Worm (Caenorhabditis elegans) whole organism, L4 larva: ENCODE measurements around the gene W02A2.8.

Source experiments
- F10B5.3 ChIP-seq: sonication (generic microtip); optimal IDR thresholded peaks from 2 replicates; lab custom pipeline; 2016; ENCODE audit warnings: mild to moderate bottlenecking, missing genetic modification characterization, missing compliant biosample characterization
- F26F4.8 ChIP-seq: fragments of 200-800 bp; sonication (Bioruptor generic); conservative IDR thresholded peaks from 2 replicates; pipeline ENCODE4 v1.3.6; 2022; ENCODE audit warnings: missing genetic modification characterization, missing compliant biosample characterization
- F49E8.2 ChIP-seq: sonication (generic microtip); optimal IDR thresholded peaks from 2 replicates; lab custom pipeline; 2016; ENCODE audit warnings: missing compliant biosample characterization, mild to moderate bottlenecking, missing genetic modification characterization, borderline replicate concordance
- T26A8.4 ChIP-seq: fragments of 200-800 bp; sonication (Bioruptor generic); IDR thresholded peaks from 2 replicates; pipeline ENCODE4 v1.3.6; 2022; ENCODE audit warnings: missing genetic modification characterization, missing compliant biosample characterization
- Y48G9A.11 ChIP-seq: fragments of 200-800 bp; sonication (Bioruptor generic); IDR thresholded peaks from 2 replicates; pipeline ENCODE4 v1.3.6; 2022; ENCODE audit warnings: missing genetic modification reagents, missing genetic modification characterization, missing compliant biosample characterization
- aha-1 ChIP-seq: fragments of 150-350 bp; peaks from one replicate; lab custom pipeline; 2014; ENCODE audit warnings: missing biosample characterization, missing genetic modification characterization
- arid-1 ChIP-seq: fragments of 200-800 bp; sonication (Bioruptor generic); conservative IDR thresholded peaks from 2 replicates; pipeline ENCODE4 v1.3.6; 2022; ENCODE audit warnings: missing genetic modification reagents, missing genetic modification characterization, missing compliant biosample characterization
- ceh-82 ChIP-seq: sonication (generic microtip); optimal IDR thresholded peaks from 2 replicates; lab custom pipeline; 2017; ENCODE audit warnings: missing biosample characterization, missing genetic modification characterization
- cey-2 ChIP-seq: sonication (generic microtip); optimal IDR thresholded peaks from 3 replicates; lab custom pipeline; 2017; ENCODE audit warnings: missing genetic modification characterization, mild to moderate bottlenecking, missing compliant biosample characterization, antibody characterized with exemption, borderline replicate concordance; ENCODE audit not compliant: insufficient read depth
- ctbp-1 ChIP-seq: fragments of 200-800 bp; sonication (Bioruptor generic); IDR thresholded peaks from 2 replicates; pipeline ENCODE4 v1.3.6; 2022; ENCODE audit warnings: missing genetic modification reagents, missing genetic modification characterization, missing compliant biosample characterization
- dmd-8 ChIP-seq: fragments of 200-800 bp; sonication (Bioruptor generic); IDR thresholded peaks from 2 replicates; pipeline ENCODE4 v1.3.6; 2022; ENCODE audit warnings: missing genetic modification characterization, missing compliant biosample characterization
- dpl-1 ChIP-seq: fragments of 150-350 bp; optimal IDR thresholded peaks from 2 replicates; lab custom pipeline; 2014; ENCODE audit warnings: missing biosample characterization, missing genetic modification reagents, missing genetic modification characterization
- egl-43 ChIP-seq: fragments of 200-800 bp; sonication (Bioruptor generic); IDR thresholded peaks from 2 replicates; pipeline ENCODE4 v1.3.6; 2022; ENCODE audit warnings: missing genetic modification reagents, missing genetic modification characterization, missing compliant biosample characterization
- gei-8 ChIP-seq: fragments of 200-800 bp; sonication (Bioruptor generic); optimal IDR thresholded peaks from 2 replicates; lab custom pipeline; 2018; ENCODE audit warnings: mild to moderate bottlenecking, missing genetic modification characterization, missing compliant biosample characterization
- hlh-30 ChIP-seq: sonication (generic microtip); optimal IDR thresholded peaks from 2 replicates; lab custom pipeline; 2017; ENCODE audit warnings: antibody characterized with exemption, mild to moderate bottlenecking, missing genetic modification characterization, missing compliant biosample characterization; ENCODE audit not compliant: insufficient read depth
- hmg-1.1 ChIP-seq: fragments of 200-800 bp; sonication (Bioruptor generic); IDR thresholded peaks from 2 replicates; pipeline ENCODE4 v1.3.6; 2022; ENCODE audit warnings: missing genetic modification reagents, missing genetic modification characterization, missing compliant biosample characterization
- jun-1 ChIP-seq: fragments of 150-350 bp; optimal IDR thresholded peaks from 2 replicates; lab custom pipeline; 2014; ENCODE audit warnings: missing biosample characterization, missing genetic modification reagents, missing genetic modification characterization
- lin-1 ChIP-seq: fragments of 200-800 bp; sonication (Bioruptor generic); IDR thresholded peaks from 2 replicates; pipeline ENCODE4 v1.3.6; 2022; ENCODE audit warnings: missing genetic modification reagents, missing genetic modification characterization, missing compliant biosample characterization
- lin-29 ChIP-seq: fragments of 200-800 bp; sonication (Bioruptor generic); IDR thresholded peaks from 2 replicates; pipeline ENCODE4 v1.3.6; 2022; ENCODE audit warnings: missing genetic modification reagents, missing genetic modification characterization, missing compliant biosample characterization
- lin-38 ChIP-seq: fragments of 200-800 bp; sonication (Bioruptor generic); IDR thresholded peaks from 2 replicates; pipeline ENCODE4 v1.3.6; 2022; ENCODE audit warnings: missing genetic modification reagents, missing genetic modification characterization, missing compliant biosample characterization
- lin-39 ChIP-seq: fragments of 150-350 bp; optimal IDR thresholded peaks from 2 replicates; lab custom pipeline; 2014; ENCODE audit warnings: missing biosample characterization, missing genetic modification reagents, missing genetic modification characterization
- lir-3 ChIP-seq: sonication (generic microtip); optimal IDR thresholded peaks from 2 replicates; lab custom pipeline; 2016; ENCODE audit warnings: mild to moderate bottlenecking, missing genetic modification characterization, missing compliant biosample characterization
- lsy-2 ChIP-seq, 2 experiments: fragments of 150-350 bp in 1 of 2; sonication (generic microtip) in 1 of 2; optimal IDR thresholded peaks; 2 replicates each; lab custom pipeline; 2014 to 2017; ENCODE audit warnings: missing biosample characterization in 2 of 2, missing genetic modification characterization in 2 of 2
- mdl-1 ChIP-seq, 2 experiments: fragments of 150-350 bp in 1 of 2; sonication (generic microtip) in 1 of 2; optimal IDR thresholded peaks; 2 replicates each; lab custom pipeline; 2014 to 2017; ENCODE audit warnings: missing biosample characterization in 2 of 2, missing genetic modification characterization in 2 of 2
- mdt-29 ChIP-seq: fragments of 200-800 bp; sonication (Bioruptor generic); IDR thresholded peaks from 2 replicates; pipeline ENCODE4 v1.3.6; 2022; ENCODE audit warnings: missing genetic modification reagents, missing genetic modification characterization, missing compliant biosample characterization
- mep-1 ChIP-seq: fragments of 150-350 bp; sonication (generic microtip); optimal IDR thresholded peaks from 3 replicates; lab custom pipeline; 2014; ENCODE audit warnings: missing biosample characterization, missing genetic modification characterization
- mes-2 ChIP-seq: sonication (generic microtip); optimal IDR thresholded peaks from 2 replicates; lab custom pipeline; 2016; ENCODE audit warnings: missing genotype, mild to moderate bottlenecking, missing genetic modification characterization, missing compliant biosample characterization; ENCODE audit not compliant: poor library complexity, severe bottlenecking
- mxl-3 ChIP-seq: fragments of 200-800 bp; sonication (Bioruptor generic); optimal IDR thresholded peaks from 2 replicates; lab custom pipeline; 2018; ENCODE audit warnings: mild to moderate bottlenecking, missing genetic modification characterization, missing compliant biosample characterization
- nhr-102 ChIP-seq: sonication (generic microtip); optimal IDR thresholded peaks from 2 replicates; lab custom pipeline; 2016; ENCODE audit warnings: mild to moderate bottlenecking, missing genetic modification characterization, moderate library complexity, missing compliant biosample characterization
- nhr-25 ChIP-seq: sonication (generic microtip); optimal IDR thresholded peaks from 2 replicates; lab custom pipeline; 2017; ENCODE audit warnings: missing genetic modification characterization, mild to moderate bottlenecking, missing compliant biosample characterization, antibody characterized with exemption, moderate library complexity, borderline replicate concordance; ENCODE audit not compliant: insufficient read depth
- nhr-48 ChIP-seq: sonication (generic microtip); optimal IDR thresholded peaks from 2 replicates; lab custom pipeline; 2016; ENCODE audit warnings: mild to moderate bottlenecking, missing genetic modification characterization, missing compliant biosample characterization
- nhr-77 ChIP-seq: fragments of 150-350 bp; optimal IDR thresholded peaks from 2 replicates; lab custom pipeline; 2014; ENCODE audit warnings: missing biosample characterization, missing genetic modification characterization
- rbr-2 ChIP-seq: sonication (generic microtip); optimal IDR thresholded peaks from 2 replicates; lab custom pipeline; 2016; ENCODE audit warnings: missing genotype, missing genetic modification characterization, missing compliant biosample characterization
- sdz-12 ChIP-seq: fragments of 200-800 bp; sonication (Bioruptor generic); optimal IDR thresholded peaks from 2 replicates; lab custom pipeline; 2018; ENCODE audit warnings: mild to moderate bottlenecking, missing genetic modification characterization, missing compliant biosample characterization
- set-16 ChIP-seq: fragments of 200-800 bp; sonication (Bioruptor generic); IDR thresholded peaks from 2 replicates; pipeline ENCODE4 v1.3.6; 2022; ENCODE audit warnings: missing genetic modification reagents, missing genetic modification characterization, missing compliant biosample characterization
- snpc-1.2 ChIP-seq: fragments of 200-800 bp; sonication (Bioruptor generic); IDR thresholded peaks from 2 replicates; pipeline ENCODE4 v1.3.6; 2022; ENCODE audit warnings: missing genetic modification reagents, missing genetic modification characterization, missing compliant biosample characterization
- spr-3 ChIP-seq: fragments of 200-800 bp; sonication (Bioruptor generic); optimal IDR thresholded peaks from 2 replicates; lab custom pipeline; 2018; ENCODE audit warnings: mild to moderate bottlenecking, missing genetic modification characterization, missing compliant biosample characterization
- tag-97 ChIP-seq: fragments of 200-800 bp; sonication (Bioruptor generic); IDR thresholded peaks from 2 replicates; pipeline ENCODE4 v1.3.6; 2022; ENCODE audit warnings: missing genetic modification characterization, missing compliant biosample characterization
- tra-1 ChIP-seq: fragments of 200-800 bp; sonication (Bioruptor generic); IDR thresholded peaks from 2 replicates; pipeline ENCODE4 v1.3.6; 2022; ENCODE audit warnings: missing genetic modification reagents, missing genetic modification characterization, missing compliant biosample characterization
- zag-1 ChIP-seq: fragments of 150-350 bp; optimal IDR thresholded peaks from 2 replicates; lab custom pipeline; 2014; ENCODE audit warnings: missing biosample characterization, missing genetic modification characterization
- zip-2 ChIP-seq: fragments of 150-350 bp; optimal IDR thresholded peaks from 2 replicates; lab custom pipeline; 2014; ENCODE audit warnings: missing biosample characterization, missing genetic modification characterization
- ztf-7 ChIP-seq: fragments of 150-350 bp; optimal IDR thresholded peaks from 2 replicates; lab custom pipeline; 2014; ENCODE audit warnings: missing biosample characterization, missing genetic modification characterization

Gene W02A2.8

DNA sequence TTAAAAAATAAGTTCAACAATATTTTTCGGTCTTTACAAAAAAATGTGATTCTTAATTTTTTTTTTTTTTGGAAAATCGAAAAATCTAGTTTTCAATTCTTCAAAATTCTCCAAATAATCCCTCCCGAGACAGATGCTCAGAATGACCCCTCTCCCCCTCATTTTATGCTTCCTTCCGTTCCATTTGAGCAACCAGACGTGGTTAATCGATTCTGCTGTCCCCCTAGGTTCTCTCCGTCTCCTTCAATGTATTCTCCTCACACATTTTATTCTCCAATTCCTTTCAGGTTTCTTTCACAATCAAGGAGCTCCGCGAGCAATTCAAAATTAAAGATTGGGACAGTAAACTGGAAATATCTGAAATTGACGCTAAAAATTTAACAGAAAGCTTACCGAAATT lies 16.5 kb upstream of the W02A2.8 start:
- no peak for TF ChIP-seq sdz-12 (GFP tag; lab: Kevin White, UChicago)
- no peak for TF ChIP-seq lin-38 (GFP tag; lab: Robert Waterston, UW)
- no peak for TF ChIP-seq nhr-25 (tag; lab: Kevin White, UChicago)
- TF ChIP-seq jun-1 (tag; lab: Kevin White, UChicago) = no peak
- TF ChIP-seq egl-43 = no peak
- no peak for TF ChIP-seq T26A8.4 (GFP tag; lab: Robert Waterston, UW)

DNA sequence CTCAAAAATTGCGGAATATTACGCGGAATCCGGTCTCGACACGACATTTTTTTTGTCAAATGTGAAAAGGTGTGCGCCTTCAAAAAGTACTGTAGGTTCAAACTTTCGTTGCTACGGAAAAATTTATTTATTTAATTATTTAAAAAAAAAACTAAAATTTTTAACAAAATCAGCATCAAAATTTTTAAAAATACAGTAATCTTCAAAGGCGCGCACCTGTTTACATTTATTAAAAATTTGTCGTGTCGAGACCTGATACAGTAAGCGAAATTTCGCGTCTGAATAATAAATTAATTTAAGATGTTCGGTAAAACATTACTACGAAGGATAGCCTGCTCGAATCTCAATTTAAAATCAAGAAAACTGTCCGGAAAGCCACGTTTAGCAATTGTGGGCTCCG lies 13.3 kb upstream of the W02A2.8 start, which contains the start of gene Y62E10A.6:
Gene Y62E10A.6 (plus strand): TSS at position 301 of the 400 bp plus-strand sequence.
- TF ChIP-seq cey-2 (no peak), tra-1 (GFP tag; lab: Robert Waterston, UW) (no peak), nhr-102 (tag; lab: Kevin White, UChicago) (no peak), F26F4.8 (GFP tag; lab: Robert Waterston, UW) (no peak), mdl-1 (tag; optimal IDR thresholded peaks at IDR 0.05; lab: Kevin White, UChicago) (no peak), lir-3 (tag; lab: Kevin White, UChicago) (no peak), zip-2 (no peak), set-16 (GFP tag; lab: Robert Waterston, UW) (no peak), mxl-3 (GFP tag; lab: Kevin White, UChicago) (no peak), lin-38 (GFP tag; lab: Robert Waterston, UW) (0 out of 2 replicates have a peak, but pooled peaks have one; percentile 13), F10B5.3 (no peak), Y48G9A.11 (GFP tag; lab: Robert Waterston, UW) (0 out of 2 replicates have a peak, but pooled peaks have one; percentile 20), spr-3 (GFP tag; lab: Kevin White, UChicago) (no peak), tag-97 (no peak)
- TF ChIP-seq, all 104 proteins: peak for 2

DNA sequence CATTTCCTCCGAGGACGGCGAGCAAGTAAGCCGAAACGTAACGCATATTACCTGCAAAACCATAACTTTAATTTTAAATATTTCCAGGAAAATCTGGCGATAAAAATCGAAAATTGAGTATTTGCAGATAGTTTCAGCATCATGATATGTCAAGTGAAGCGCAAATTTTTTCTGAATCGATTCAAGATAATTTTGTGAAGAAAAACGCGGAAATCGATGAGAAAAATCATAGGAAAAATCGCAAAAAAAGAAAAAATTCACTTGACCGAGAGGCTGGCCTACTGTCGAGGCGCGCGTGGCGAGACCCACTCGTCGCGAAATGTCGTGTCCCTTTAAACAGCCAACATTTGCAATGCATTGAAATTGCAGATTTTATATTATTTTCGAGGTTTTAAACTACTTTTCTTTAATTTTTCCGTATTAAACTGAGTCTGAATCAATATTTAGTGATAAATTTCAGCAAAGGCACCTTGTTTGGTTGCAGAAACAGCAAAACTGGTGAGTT lies 11.9 kb upstream of the W02A2.8 start, which contains the start of the genes rla-2, popl-7 and Y62E10A.24:
Gene rla-2 (minus strand): TSS at position 51 of the 505 bp plus-strand sequence.
Gene popl-7 (plus strand): TSS at position 455 of the 505 bp plus-strand sequence.
Gene Y62E10A.24 (plus strand): TSS at position 476 of the 505 bp plus-strand sequence.
- TF ChIP-seq lin-29 (GFP tag; lab: Robert Waterston, UW) = no peak
- peak; percentile 28 for TF ChIP-seq hlh-30
- peak; percentile 58 for TF ChIP-seq mes-2 (tag; lab: Kevin White, UChicago)
- TF ChIP-seq lsy-2 (tag; optimal IDR thresholded peaks at IDR 0.05; lab: Kevin White, UChicago) = peak in 1 of 2 experiments; percentile 75
- TF ChIP-seq dpl-1 = peak; percentile 44
- TF ChIP-seq mep-1 (tag; lab: Kevin White, UChicago) = peak; percentile 3
- peak; percentile 39; the same call in 1 of the 2 replicates for TF ChIP-seq lin-38 (GFP tag; lab: Robert Waterston, UW)
- TF ChIP-seq ztf-7 (tag; lab: Kevin White, UChicago) = peak; percentile 40
- TF ChIP-seq nhr-77 (tag; lab: Kevin White, UChicago) = peak; percentile 16
- TF ChIP-seq mxl-3 (GFP tag; lab: Kevin White, UChicago) = no peak
- no peak for TF ChIP-seq zag-1
- no peak for TF ChIP-seq hmg-1.1 (GFP tag; lab: Robert Waterston, UW)

DNA sequence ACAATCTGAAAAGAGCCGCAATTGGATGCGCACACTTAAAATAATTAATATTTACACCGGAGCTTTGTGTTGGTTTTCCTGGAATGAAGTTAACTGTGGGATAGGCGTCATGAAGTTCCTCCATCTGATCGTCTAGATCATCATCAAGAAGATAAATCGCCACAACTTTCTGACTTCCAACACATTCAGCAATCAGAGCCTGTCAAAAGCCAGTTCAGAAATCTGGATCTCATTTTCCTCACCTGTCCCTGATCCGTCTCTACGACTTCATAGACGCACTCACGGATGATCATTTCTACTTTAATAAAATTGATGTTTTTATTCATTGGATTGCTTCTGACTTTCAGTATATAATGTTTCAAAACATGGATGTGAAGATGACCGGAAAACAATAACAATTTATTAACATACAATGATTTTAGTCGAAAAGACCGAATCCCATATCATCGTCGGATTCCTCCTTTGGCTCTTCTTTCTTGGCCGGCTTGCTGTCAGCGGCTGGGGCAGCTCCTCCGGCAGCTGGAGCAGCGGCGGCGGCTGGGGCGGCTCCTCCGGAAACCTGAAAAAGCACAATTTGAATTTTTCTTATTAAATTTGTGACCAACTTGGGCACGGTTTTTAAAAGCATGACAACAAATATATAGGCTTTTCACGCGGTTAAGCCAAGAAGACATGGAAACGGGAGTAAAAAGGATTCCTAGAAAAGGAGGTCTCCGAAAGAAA lies 10.9 kb upstream of the W02A2.8 start, which contains the start of gene agt-1:
Gene agt-1 (minus strand): TSS at position 293 of the 723 bp plus-strand sequence.
- TF ChIP-seq Y48G9A.11 (GFP tag; lab: Robert Waterston, UW) (0 out of 2 replicates have a peak, but pooled peaks have one; percentile 17), nhr-48 (tag; lab: Kevin White, UChicago) (no peak), nhr-102 (tag; lab: Kevin White, UChicago) (peak; percentile 4), arid-1 (GFP tag; lab: Robert Waterston, UW) (peak; percentile 50; the same call in 1 of the 2 replicates), ctbp-1 (GFP tag; lab: Robert Waterston, UW) (0 out of 2 replicates have a peak, but pooled peaks have one; percentile 47), cey-2 (no peak), lin-39 (tag; lab: Kevin White, UChicago) (no peak), ceh-82 (tag; lab: Kevin White, UChicago) (no peak), lsy-2 (tag; optimal IDR thresholded peaks at IDR 0.05; lab: Kevin White, UChicago) (no peak), mdt-29 (GFP tag; lab: Robert Waterston, UW) (0 out of 2 replicates have a peak, but pooled peaks have one; percentile 44), aha-1 (tag; lab: Kevin White, UChicago) (peak; percentile 28), egl-43 (no peak), snpc-1.2 (GFP tag; lab: Robert Waterston, UW) (peak; percentile 60), dmd-8 (GFP tag; lab: Robert Waterston, UW) (0 out of 2 replicates have a peak, but pooled peaks have one; percentile 19), set-16 (GFP tag; lab: Robert Waterston, UW) (peak; percentile 95), gei-8 (GFP tag; lab: Kevin White, UChicago) (no peak), F49E8.2 (tag; lab: Kevin White, UChicago) (peak; percentile 38), lin-1 (GFP tag; lab: Robert Waterston, UW) (no peak), rbr-2 (tag; lab: Kevin White, UChicago) (no peak)
